Worm (Caenorhabditis elegans): ENCODE measurements around the gene Y37E11B.1.
"Not testable (repeated sequence)": the region's sequence is repeated elsewhere in the genome, so short reads cannot be mapped to it uniquely, and the experiment has no call there.

Y37E11B.1 gene

ce11 chrIV:3582806-3583205 is 3.4 kb downstream of the Y37E11B.1 start, which contains the start of gene blos-7:
Gene blos-7 (minus strand): TSS chrIV:3582906.
- TF ChIP-seq nhr-85 (tag); mab-9 (GFP tag; IDR thresholded peaks at IDR 0.05); sptf-1 (tag; optimal IDR thresholded peaks at IDR 0.05): not testable (repeated sequence)

ce11 chrIV:3590821-3591220 is 11.4 kb downstream of the Y37E11B.1 start:
- TF ChIP-seq zag-1 (tag; optimal IDR thresholded peaks at IDR 0.05) (no peak), nhr-90 (tag; optimal IDR thresholded peaks at IDR 0.05; ENCODE audit: poor library complexity) (no peak), fos-1 (tag; optimal IDR thresholded peaks at IDR 0.05) (no peak), hlh-4 (tag; optimal IDR thresholded peaks at IDR 0.05) (no peak), isw-1 (GFP tag; IDR thresholded peaks at IDR 0.05) (no peak), fkh-10 (GFP tag; optimal IDR thresholded peaks at IDR 0.05) (no peak)

- TF ChIP-seq ceh-8 (GFP tag; optimal IDR thresholded peaks at IDR 0.05), result no peak
- no peak for TF ChIP-seq ceh-63 (GFP tag; optimal IDR thresholded peaks at IDR 0.05)
- TF ChIP-seq vab-15 (tag; optimal IDR thresholded peaks at IDR 0.05), result no peak
- no peak for TF ChIP-seq mab-9 (GFP tag; IDR thresholded peaks at IDR 0.05)
- no peak for TF ChIP-seq lir-3 (tag; optimal IDR thresholded peaks at IDR 0.05; ENCODE audit: poor library complexity)
- TF ChIP-seq ets-5 (GFP tag; IDR thresholded peaks at IDR 0.05), result no peak
- no peak for TF ChIP-seq lin-14 (GFP tag; optimal IDR thresholded peaks at IDR 0.05)
- TF ChIP-seq alr-1 (tag; optimal IDR thresholded peaks at IDR 0.05; ENCODE audit: borderline replicate concordance), result no peak
- no peak for TF ChIP-seq fos-1 (tag; optimal IDR thresholded peaks at IDR 0.05)
- no peak for TF ChIP-seq nhr-237 (tag; optimal IDR thresholded peaks at IDR 0.05)
- no peak for TF ChIP-seq ama-1 (optimal IDR thresholded peaks at IDR 0.05)
Measured at ce11 chrIV:3593513-3593912, 14.1 kb downstream of the Y37E11B.1 start, which contains the start of gene taf-2. Gene taf-2 (minus strand): TSS chrIV:3593613.

- TF ChIP-seq lin-35 (GFP tag; optimal IDR thresholded peaks at IDR 0.05) (no peak), snpc-4 (tag; optimal IDR thresholded peaks at IDR 0.05) (no peak), vab-15 (tag; optimal IDR thresholded peaks at IDR 0.05) (no peak), tlp-1 (tag; optimal IDR thresholded peaks at IDR 0.05) (no peak), dsc-1 (tag; optimal IDR thresholded peaks at IDR 0.05) (no peak), efl-3 (GFP tag; optimal IDR thresholded peaks at IDR 0.05) (no peak), ceh-63 (GFP tag; optimal IDR thresholded peaks at IDR 0.05) (no peak), nhr-77 (tag; optimal IDR thresholded peaks at IDR 0.05) (no peak), fos-1 (tag; optimal IDR thresholded peaks at IDR 0.05) (no peak), zip-4 (GFP tag; optimal IDR thresholded peaks at IDR 0.05) (no peak), fkh-8 (tag; optimal IDR thresholded peaks at IDR 0.05) (no peak), swsn-7 (tag; optimal IDR thresholded peaks at IDR 0.05) (no peak), pqm-1 (tag; optimal IDR thresholded peaks at IDR 0.05) (no peak), sox-4 (tag; optimal IDR thresholded peaks at IDR 0.05) (no peak), efl-1 (optimal IDR thresholded peaks at IDR 0.05) (no peak), efl-1 (GFP tag; optimal IDR thresholded peaks at IDR 0.05 in 1 of 2) (no peak), ets-5 (GFP tag; IDR thresholded peaks at IDR 0.05) (no peak), hlh-17 (GFP tag; optimal IDR thresholded peaks at IDR 0.05; ENCODE audit: borderline replicate concordance) (no peak), snu-23 (GFP tag; optimal IDR thresholded peaks at IDR 0.05) (no peak)
Measured at ce11 chrIV:3597356-3597755, 17.9 kb downstream of the Y37E11B.1 start.

ce11 chrIV:3598452-3598851 is 19.0 kb downstream of the Y37E11B.1 start, which contains the start of gene Y37E11B.5:
Gene Y37E11B.5 (minus strand): TSS chrIV:3598552.
- TF ChIP-seq ama-1 (optimal IDR thresholded peaks at IDR 0.05), result no peak
- TF ChIP-seq ceh-88 (GFP tag; IDR thresholded peaks at IDR 0.05), result no peak
- TF ChIP-seq nhr-76 (tag; optimal IDR thresholded peaks at IDR 0.05), result no peak
- TF ChIP-seq nhr-90 (tag; optimal IDR thresholded peaks at IDR 0.05; ENCODE audit: poor library complexity), result no peak
- no peak for TF ChIP-seq blmp-1 (tag; optimal IDR thresholded peaks at IDR 0.05)
- no peak for TF ChIP-seq nhr-47 (tag; optimal IDR thresholded peaks at IDR 0.05)
- TF ChIP-seq tlp-1 (tag; optimal IDR thresholded peaks at IDR 0.05), result no peak
- TF ChIP-seq nhr-85 (tag), result no peak
- no peak for TF ChIP-seq fkh-10 (GFP tag; optimal IDR thresholded peaks at IDR 0.05)
- no peak for TF ChIP-seq nhr-19 (GFP tag; conservative IDR thresholded peaks at IDR 0.05)
- TF ChIP-seq hlh-4 (tag; optimal IDR thresholded peaks at IDR 0.05), result no peak
- no peak for TF ChIP-seq lin-39 (tag; optimal IDR thresholded peaks at IDR 0.05)
- no peak for TF ChIP-seq aha-1 (tag; optimal IDR thresholded peaks at IDR 0.05)

Measured in whole organism, L1 larva.